Worm (Caenorhabditis elegans) whole organism, young adult: ENCODE results near the gene usp-46.

Source experiments
- B0261.1 ChIP-seq: sonication (generic microtip); optimal IDR thresholded peaks from 2 replicates; lab custom pipeline; 2016; ENCODE audit warnings: mild to moderate bottlenecking, missing genetic modification characterization, moderate library complexity, missing compliant biosample characterization
- C17E4.6 ChIP-seq: fragments of 200-800 bp; sonication (Bioruptor generic); IDR thresholded peaks from 2 replicates; pipeline ENCODE4 v1.3.6; 2022; ENCODE audit warnings: missing genetic modification reagents, missing genetic modification characterization, missing compliant biosample characterization
- F10E7.11 ChIP-seq: sonication (generic microtip); optimal IDR thresholded peaks from 2 replicates; lab custom pipeline; 2017; ENCODE audit warnings: mild to moderate bottlenecking, missing genetic modification characterization, moderate library complexity, missing compliant biosample characterization
- F33H1.4 ChIP-seq: fragments of 200-800 bp; sonication (Bioruptor generic); IDR thresholded peaks from 2 replicates; pipeline ENCODE4 v1.3.6; 2022; ENCODE audit warnings: missing genetic modification reagents, missing genetic modification characterization, missing compliant biosample characterization
- F37B4.10 ChIP-seq: fragments of 200-800 bp; sonication (Bioruptor generic); IDR thresholded peaks from 2 replicates; pipeline ENCODE4 v1.3.6; 2022; ENCODE audit warnings: missing genetic modification characterization, missing compliant biosample characterization
- F49E8.2 ChIP-seq: sonication (generic microtip); optimal IDR thresholded peaks from 3 replicates; lab custom pipeline; 2017; ENCODE audit warnings: missing genetic modification characterization, mild to moderate bottlenecking, missing compliant biosample characterization, antibody characterized with exemption, moderate library complexity; ENCODE audit not compliant: insufficient read depth
- F52B5.7 ChIP-seq: sonication (generic microtip); optimal IDR thresholded peaks from 2 replicates; lab custom pipeline; 2016; ENCODE audit warnings: mild to moderate bottlenecking, missing genetic modification characterization, missing compliant biosample characterization
- T07F8.4 ChIP-seq: sonication (generic microtip); optimal IDR thresholded peaks from 2 replicates; lab custom pipeline; 2016; ENCODE audit warnings: mild to moderate bottlenecking, missing genetic modification characterization, moderate library complexity, missing compliant biosample characterization
- Y53G8AR.9 ChIP-seq: fragments of 200-800 bp; sonication (Bioruptor generic); conservative IDR thresholded peaks from 2 replicates; pipeline ENCODE4 v1.3.6; 2022; ENCODE audit warnings: missing genetic modification reagents, missing genetic modification characterization, missing compliant biosample characterization
- Y95B8A.8 ChIP-seq: fragments of 200-800 bp; sonication (Bioruptor generic); IDR thresholded peaks from 2 replicates; pipeline ENCODE4 v1.3.6; 2022; ENCODE audit warnings: missing genetic modification reagents, missing genetic modification characterization, missing compliant biosample characterization
- ZK185.1 ChIP-seq: sonication (generic microtip); optimal IDR thresholded peaks from 2 replicates; lab custom pipeline; 2016; ENCODE audit warnings: mild to moderate bottlenecking, missing genetic modification characterization, missing compliant biosample characterization; ENCODE audit not compliant: poor library complexity, severe bottlenecking
- aptf-3 ChIP-seq: fragments of 200-800 bp; sonication (Bioruptor generic); IDR thresholded peaks from 2 replicates; pipeline ENCODE4 v1.3.6; 2022; ENCODE audit warnings: missing genetic modification characterization, missing compliant biosample characterization
- athp-1 ChIP-seq: sonication (generic microtip); optimal IDR thresholded peaks from 2 replicates; lab custom pipeline; 2017; ENCODE audit warnings: mild to moderate bottlenecking, missing genetic modification characterization, missing compliant biosample characterization
- attf-5 ChIP-seq: fragments of 200-800 bp; sonication (Bioruptor generic); optimal IDR thresholded peaks from 2 replicates; lab custom pipeline; 2018; ENCODE audit warnings: mild to moderate bottlenecking, missing genetic modification characterization, missing compliant biosample characterization
- attf-6 ChIP-seq: fragments of 200-800 bp; sonication (Bioruptor generic); IDR thresholded peaks from 2 replicates; pipeline ENCODE4 v1.3.6; 2022; ENCODE audit warnings: missing genetic modification reagents, missing genetic modification characterization, missing compliant biosample characterization
- bed-2 ChIP-seq: fragments of 200-800 bp; sonication (Bioruptor generic); IDR thresholded peaks from 2 replicates; pipeline ENCODE4 v1.3.6; 2022; ENCODE audit warnings: missing genetic modification reagents, missing genetic modification characterization, missing compliant biosample characterization
- cebp-2 ChIP-seq: fragments of 200-800 bp; sonication (Bioruptor generic); IDR thresholded peaks from 2 replicates; pipeline ENCODE4 v1.3.6; 2022; ENCODE audit warnings: missing genetic modification characterization, missing compliant biosample characterization
- ceh-100 ChIP-seq: fragments of 200-800 bp; sonication (Bioruptor generic); IDR thresholded peaks from 2 replicates; pipeline ENCODE4 v1.3.6; 2022; ENCODE audit warnings: missing genetic modification reagents, missing genetic modification characterization, missing compliant biosample characterization
- ceh-27 ChIP-seq: fragments of 200-800 bp; sonication (Bioruptor generic); optimal IDR thresholded peaks from 2 replicates; lab custom pipeline; 2018; ENCODE audit warnings: mild to moderate bottlenecking, missing genetic modification characterization, moderate library complexity, missing compliant biosample characterization
- ceh-40 ChIP-seq: fragments of 200-800 bp; sonication (Bioruptor generic); IDR thresholded peaks from 2 replicates; pipeline ENCODE4 v1.3.6; 2022; ENCODE audit warnings: missing genetic modification characterization, missing compliant biosample characterization
- ceh-91 ChIP-seq: fragments of 200-800 bp; sonication (Bioruptor generic); IDR thresholded peaks from 2 replicates; pipeline ENCODE4 v1.3.6; 2022; ENCODE audit warnings: missing genetic modification reagents, missing genetic modification characterization, missing compliant biosample characterization
- die-1 ChIP-seq: sonication (generic microtip); optimal IDR thresholded peaks from 2 replicates; lab custom pipeline; 2016; ENCODE audit warnings: missing genotype, mild to moderate bottlenecking, missing genetic modification characterization, missing compliant biosample characterization
- dpl-1 ChIP-seq: fragments of 150-350 bp; optimal IDR thresholded peaks from 2 replicates; lab custom pipeline; 2014; ENCODE audit warnings: missing biosample characterization, missing genetic modification reagents, missing genetic modification characterization
- efl-1 ChIP-seq: fragments of 150-350 bp; optimal IDR thresholded peaks from 2 replicates; lab custom pipeline; 2014; ENCODE audit warnings: missing biosample characterization, missing genetic modification reagents, missing genetic modification characterization
- egrh-3 ChIP-seq: fragments of 200-800 bp; sonication (Bioruptor generic); IDR thresholded peaks from 2 replicates; pipeline ENCODE4 v1.3.6; 2022; ENCODE audit warnings: missing genetic modification reagents, missing genetic modification characterization, missing compliant biosample characterization
- ets-4 ChIP-seq: fragments of 200-800 bp; sonication (Bioruptor generic); optimal IDR thresholded peaks from 2 replicates; lab custom pipeline; 2018; ENCODE audit warnings: mild to moderate bottlenecking, missing genetic modification characterization, missing compliant biosample characterization
- hlh-12 ChIP-seq: sonication (generic microtip); optimal IDR thresholded peaks from 2 replicates; lab custom pipeline; 2016; ENCODE audit warnings: missing genetic modification characterization, missing compliant biosample characterization
- hlh-26 ChIP-seq: fragments of 200-800 bp; sonication (Bioruptor generic); conservative IDR thresholded peaks from 2 replicates; pipeline ENCODE4 v1.3.6; 2022; ENCODE audit warnings: missing genetic modification reagents, missing genetic modification characterization, missing compliant biosample characterization
- hrde-1 ChIP-seq: sonication (generic microtip); optimal IDR thresholded peaks from 2 replicates; lab custom pipeline; 2016; ENCODE audit warnings: missing genetic modification characterization, mild to moderate bottlenecking, missing compliant biosample characterization, moderate library complexity, missing genotype, missing genetic modification reagents, borderline replicate concordance
- hsf-1 ChIP-seq: fragments of 200-800 bp; sonication (Bioruptor generic); IDR thresholded peaks from 2 replicates; pipeline ENCODE4 v1.3.6; 2022; ENCODE audit warnings: missing genetic modification reagents, missing genetic modification characterization, missing compliant biosample characterization
- let-607 ChIP-seq, 2 experiments: fragments of 200-800 bp in 1 of 2; sonication (Bioruptor generic) in 1 of 2; sonication (generic microtip) in 1 of 2; optimal IDR thresholded peaks; 2 replicates each; lab custom pipeline; 2016 to 2018; ENCODE audit warnings: mild to moderate bottlenecking in 2 of 2, missing compliant biosample characterization in 2 of 2, missing genetic modification characterization in 2 of 2, moderate library complexity in 2 of 2, missing genotype in 1 of 2
- nfya-1 ChIP-seq: sonication (generic microtip); optimal IDR thresholded peaks from 2 replicates; lab custom pipeline; 2017; ENCODE audit warnings: antibody characterized with exemption, missing compliant biosample characterization, missing genetic modification characterization, borderline replicate concordance; ENCODE audit not compliant: insufficient read depth
- nfya-2 ChIP-seq: fragments of 200-800 bp; sonication (Bioruptor generic); IDR thresholded peaks from 2 replicates; pipeline ENCODE4 v1.3.6; 2022; ENCODE audit warnings: missing genetic modification reagents, missing genetic modification characterization, missing compliant biosample characterization
- nhr-27 ChIP-seq: fragments of 200-800 bp; sonication (Bioruptor generic); optimal IDR thresholded peaks from 2 replicates; lab custom pipeline; 2018; ENCODE audit warnings: mild to moderate bottlenecking, missing genetic modification characterization, moderate library complexity, missing compliant biosample characterization
- nhr-90 ChIP-seq: sonication (generic microtip); optimal IDR thresholded peaks from 2 replicates; lab custom pipeline; 2016; ENCODE audit warnings: missing genotype, mild to moderate bottlenecking, missing genetic modification characterization, missing compliant biosample characterization
- pha-4 ChIP-seq: fragments of 150-350 bp; sonication (generic microtip); optimal IDR thresholded peaks from 2 replicates; lab custom pipeline; 2014; ENCODE audit warnings: missing biosample characterization, missing genetic modification reagents, missing genetic modification characterization
- rcor-1 ChIP-seq: fragments of 200-800 bp; sonication (Bioruptor generic); IDR thresholded peaks from 2 replicates; pipeline ENCODE4 v1.3.6; 2022; ENCODE audit warnings: missing genetic modification reagents, missing genetic modification characterization, missing compliant biosample characterization
- rec-8 ChIP-seq, 2 experiments: sonication (generic microtip); optimal IDR thresholded peaks; 2 replicates each; lab custom pipeline; 2016; ENCODE audit warnings: mild to moderate bottlenecking in 2 of 2, missing genetic modification characterization in 2 of 2, missing genetic modification reagents in 2 of 2, missing genotype in 2 of 2, missing biosample characterization in 1 of 2, missing compliant biosample characterization in 1 of 2, moderate library complexity in 1 of 2
- sdz-38 ChIP-seq: sonication (generic microtip); optimal IDR thresholded peaks from 2 replicates; lab custom pipeline; 2016; ENCODE audit warnings: missing genotype, missing genetic modification characterization, missing compliant biosample characterization
- somi-1 ChIP-seq: fragments of 200-800 bp; sonication (Bioruptor generic); optimal IDR thresholded peaks from 2 replicates; lab custom pipeline; 2018; ENCODE audit warnings: mild to moderate bottlenecking, missing genetic modification characterization, missing compliant biosample characterization
- tlf-1 ChIP-seq: fragments of 200-800 bp; sonication (Bioruptor generic); optimal IDR thresholded peaks from 2 replicates; lab custom pipeline; 2018; ENCODE audit warnings: mild to moderate bottlenecking, missing genetic modification characterization, missing compliant biosample characterization
- unc-130 ChIP-seq: sonication (generic microtip); optimal IDR thresholded peaks from 2 replicates; lab custom pipeline; 2016; ENCODE audit warnings: missing genetic modification reagents, missing genetic modification characterization, missing compliant biosample characterization
- unc-62 ChIP-seq: fragments of 150-350 bp; optimal IDR thresholded peaks from 2 replicates; lab custom pipeline; 2014; ENCODE audit warnings: missing biosample characterization, missing genetic modification reagents, missing genetic modification characterization
- zfh-2 ChIP-seq: fragments of 200-800 bp; sonication (Bioruptor generic); conservative IDR thresholded peaks from 2 replicates; pipeline ENCODE4 v1.3.6; 2022; ENCODE audit warnings: missing genetic modification reagents, missing genetic modification characterization, missing compliant biosample characterization
- zim-3 ChIP-seq: sonication (generic microtip); optimal IDR thresholded peaks from 2 replicates; lab custom pipeline; 2017; ENCODE audit warnings: mild to moderate bottlenecking, missing genetic modification characterization, moderate library complexity, missing compliant biosample characterization
- ztf-22 ChIP-seq: fragments of 200-800 bp; sonication (Bioruptor generic); optimal IDR thresholded peaks from 2 replicates; lab custom pipeline; 2018; ENCODE audit warnings: mild to moderate bottlenecking, missing genetic modification characterization, moderate library complexity, missing compliant biosample characterization
- ztf-26 ChIP-seq: sonication (generic microtip); optimal IDR thresholded peaks from 2 replicates; lab custom pipeline; 2017; ENCODE audit warnings: missing genetic modification characterization, missing compliant biosample characterization
- ztf-3 ChIP-seq: fragments of 200-800 bp; sonication (Bioruptor generic); optimal IDR thresholded peaks from 2 replicates; lab custom pipeline; 2018; ENCODE audit warnings: mild to moderate bottlenecking, missing genetic modification characterization, missing compliant biosample characterization

The usp-46 gene

ce11 chrIII:9780665-9781304 lies 4.4 kb downstream of the usp-46 start, which contains the start of gene vha-1 (continued):
- TF ChIP-seq zfh-2 (GFP tag; lab: Robert Waterston, UW): peak; percentile 55; the same call in 1 of the 2 replicates
- peak; percentile 66 for TF ChIP-seq tlf-1 (GFP tag; lab: Kevin White, UChicago)
- peak; percentile 27 for TF ChIP-seq efl-1
- TF ChIP-seq F37B4.10 (GFP tag; lab: Robert Waterston, UW): no peak
- no peak for TF ChIP-seq ceh-91 (GFP tag; lab: Robert Waterston, UW)
- TF ChIP-seq hsf-1: no peak
- TF ChIP-seq ceh-27: peak; percentile 87
- peak; percentile 30 for TF ChIP-seq die-1
- TF ChIP-seq rec-8 (tag; optimal IDR thresholded peaks at IDR 0.05; lab: Kevin White, UChicago): no peak
- TF ChIP-seq F10E7.11 (tag; lab: Kevin White, UChicago): no peak
- TF ChIP-seq dpl-1 (GFP tag; lab: Kevin White, UChicago): no peak
- TF ChIP-seq attf-6 (GFP tag; lab: Robert Waterston, UW): no peak
- no peak for TF ChIP-seq cebp-2 (GFP tag; lab: Robert Waterston, UW)
- TF ChIP-seq hrde-1 (tag; lab: Kevin White, UChicago): no peak
- TF ChIP-seq F49E8.2 (tag; lab: Kevin White, UChicago): peak; percentile 30
- TF ChIP-seq nfya-1 (tag; lab: Kevin White, UChicago): no peak
- TF ChIP-seq egrh-3 (GFP tag; lab: Robert Waterston, UW): peak; percentile 26; the same call in 1 of the 2 replicates
- TF ChIP-seq F52B5.7 (tag; lab: Kevin White, UChicago): no peak
- no peak for TF ChIP-seq bed-2 (GFP tag; lab: Robert Waterston, UW)
- TF ChIP-seq unc-62 (GFP tag; lab: Kevin White, UChicago): peak; percentile 18
- TF ChIP-seq ceh-40 (GFP tag; lab: Robert Waterston, UW): no peak
- peak; percentile 92 for TF ChIP-seq pha-4 (tag; lab: Kevin White, UChicago)
- no peak for TF ChIP-seq ztf-22
- peak; percentile 67 for TF ChIP-seq ztf-26 (tag; lab: Kevin White, UChicago)
- TF ChIP-seq zim-3 (tag; lab: Kevin White, UChicago): no peak
- no peak for TF ChIP-seq sdz-38 (tag; lab: Kevin White, UChicago)
- TF ChIP-seq aptf-3 (GFP tag; lab: Robert Waterston, UW): no peak
- TF ChIP-seq unc-130: no peak
- TF ChIP-seq nfya-2 (GFP tag; lab: Robert Waterston, UW): no peak
- no peak for TF ChIP-seq nhr-27 (tag; lab: Kevin White, UChicago)
- TF ChIP-seq ZK185.1 (tag; lab: Kevin White, UChicago): peak; percentile 26
- TF ChIP-seq nhr-90 (tag; lab: Kevin White, UChicago): peak; percentile 76
- TF ChIP-seq C17E4.6 (GFP tag; lab: Robert Waterston, UW): no peak
- peak; percentile 87 to 91 for TF ChIP-seq let-607 (tag; optimal IDR thresholded peaks at IDR 0.05; lab: Kevin White, UChicago)
- TF ChIP-seq hlh-12: no peak
- peak; percentile 61 for TF ChIP-seq athp-1 (tag; lab: Kevin White, UChicago)
- TF ChIP-seq ceh-100 (GFP tag; lab: Robert Waterston, UW): peak; percentile 77
- peak; percentile 63 for TF ChIP-seq Y53G8AR.9
- TF ChIP-seq somi-1: peak; percentile 31
- TF ChIP-seq Y95B8A.8 (GFP tag; lab: Robert Waterston, UW): no peak
- TF ChIP-seq B0261.1 (tag; lab: Kevin White, UChicago): no peak
- TF ChIP-seq attf-5 (GFP tag; lab: Kevin White, UChicago): peak; percentile 95
- no peak for TF ChIP-seq ztf-3 (GFP tag; lab: Kevin White, UChicago)
- TF ChIP-seq rcor-1 (GFP tag; lab: Robert Waterston, UW): peak; percentile 77; the same call in 1 of the 2 replicates
- no peak for TF ChIP-seq T07F8.4
- TF ChIP-seq hlh-26 (GFP tag; lab: Robert Waterston, UW): no peak
- peak; percentile 34 for TF ChIP-seq F33H1.4 (GFP tag; lab: Robert Waterston, UW)
- peak; percentile 34 for TF ChIP-seq ets-4 (GFP tag; lab: Kevin White, UChicago)
